Fruit fly (Drosophila melanogaster) whole organism: Measurements from ENCODE around the gene CG13461.

ENCODE experiments used
- CG8478 ChIP-seq: fragments of >200 bp; optimal IDR thresholded peaks from 2 replicates; lab custom pipeline; 2018; ENCODE audit warnings: inconsistent platforms
- Dll ChIP-seq: fragments of >200 bp; optimal IDR thresholded peaks from 2 replicates; lab custom pipeline; 2017
- EcR ChIP-seq, 2 experiments: fragments of >200 bp; optimal IDR thresholded peaks; 2 replicates each; lab custom pipeline; 2017; ENCODE audit warnings: missing biosample characterization in 2 of 2, missing genetic modification characterization in 2 of 2, missing genetic modification reagents in 2 of 2
- pan ChIP-seq: fragments of >200 bp; optimal IDR thresholded peaks from 2 replicates; lab custom pipeline; 2017
- psq ChIP-seq: fragments of >200 bp; optimal IDR thresholded peaks from 2 replicates; lab custom pipeline; 2017
- usp ChIP-seq: fragments of >200 bp; optimal IDR thresholded peaks from 2 replicates; lab custom pipeline; 2017; ENCODE audit warnings: missing biosample characterization, missing genetic modification characterization, mixed read lengths

The CG13461 gene

dm6 chr3L:15051325-15051724, 965 bp downstream of the CG13461 start, which contains the start of gene CG43679:
TSS of gene CG43679 (minus strand) at chr3L:15051425.
- TF ChIP-seq pan (no peak), usp (GFP tag; lab: Kevin White, UChicago) (no peak), CG8478 (lab: Kevin White, UChicago) (no peak), Dll (lab: Kevin White, UChicago) (no peak), psq (lab: Kevin White, UChicago) (no peak), EcR (GFP tag; optimal IDR thresholded peaks at IDR 0.05; lab: Kevin White, UChicago) (no peak)

- TF ChIP-seq Dll (lab: Kevin White, UChicago): no peak
- no peak for TF ChIP-seq EcR (GFP tag; optimal IDR thresholded peaks at IDR 0.05; lab: Kevin White, UChicago)
- no peak for TF ChIP-seq CG8478 (lab: Kevin White, UChicago)
- no peak for TF ChIP-seq pan
- no peak for TF ChIP-seq psq (lab: Kevin White, UChicago)
- TF ChIP-seq usp (GFP tag; lab: Kevin White, UChicago): no peak
Observed at dm6 chr3L:15050706-15051105, 1.6 kb downstream of the CG13461 start, which contains the start of gene CG12310. TSS of gene CG12310 (minus strand) at chr3L:15050806.

dm6 chr3L:15050109-15050508, 2.2 kb downstream of the CG13461 start, which contains the start of gene CG18581:
TSS of gene CG18581 (minus strand) at chr3L:15050209.
- no peak for TF ChIP-seq EcR (GFP tag; optimal IDR thresholded peaks at IDR 0.05; lab: Kevin White, UChicago)
- TF ChIP-seq usp (GFP tag; lab: Kevin White, UChicago): no peak
- no peak for TF ChIP-seq pan
- no peak for TF ChIP-seq CG8478 (lab: Kevin White, UChicago)
- TF ChIP-seq Dll (lab: Kevin White, UChicago): no peak
- TF ChIP-seq psq (lab: Kevin White, UChicago): no peak

dm6 chr3L:15049395-15049794, 2.9 kb downstream of the CG13461 start, which contains the start of gene CG43678:
TSS of gene CG43678 (minus strand) at chr3L:15049495.
- no peak for TF ChIP-seq Dll (lab: Kevin White, UChicago)
- no peak for TF ChIP-seq EcR (GFP tag; optimal IDR thresholded peaks at IDR 0.05; lab: Kevin White, UChicago)
- no peak for TF ChIP-seq psq (lab: Kevin White, UChicago)
- TF ChIP-seq usp (GFP tag; lab: Kevin White, UChicago): no peak
- no peak for TF ChIP-seq CG8478 (lab: Kevin White, UChicago)
- no peak for TF ChIP-seq pan

- TF ChIP-seq pan (no peak), Dll (lab: Kevin White, UChicago) (no peak), usp (GFP tag; lab: Kevin White, UChicago) (no peak), CG8478 (lab: Kevin White, UChicago) (no peak), EcR (GFP tag; optimal IDR thresholded peaks at IDR 0.05; lab: Kevin White, UChicago) (no peak), psq (lab: Kevin White, UChicago) (no peak)
Observed at dm6 chr3L:15048091-15048490, 4.2 kb downstream of the CG13461 start.

dm6 chr3L:15047606-15048005, 4.7 kb downstream of the CG13461 start:
- TF ChIP-seq Dll (lab: Kevin White, UChicago): no peak
- no peak for TF ChIP-seq EcR (GFP tag; optimal IDR thresholded peaks at IDR 0.05; lab: Kevin White, UChicago)
- no peak for TF ChIP-seq pan
- TF ChIP-seq usp (GFP tag; lab: Kevin White, UChicago): no peak
- TF ChIP-seq CG8478 (lab: Kevin White, UChicago): no peak
- TF ChIP-seq psq (lab: Kevin White, UChicago): no peak

dm6 chr3L:15045114-15045513, 7.2 kb downstream of the CG13461 start:
- TF ChIP-seq pan: no peak
- TF ChIP-seq Dll (lab: Kevin White, UChicago): no peak
- no peak for TF ChIP-seq psq (lab: Kevin White, UChicago)
- no peak for TF ChIP-seq usp (GFP tag; lab: Kevin White, UChicago)
- TF ChIP-seq CG8478 (lab: Kevin White, UChicago): no peak
- TF ChIP-seq EcR (GFP tag; optimal IDR thresholded peaks at IDR 0.05; lab: Kevin White, UChicago): no peak

- TF ChIP-seq CG8478 (lab: Kevin White, UChicago) (no peak), usp (GFP tag; lab: Kevin White, UChicago) (no peak), pan (no peak), EcR (GFP tag; optimal IDR thresholded peaks at IDR 0.05; lab: Kevin White, UChicago) (no peak), Dll (lab: Kevin White, UChicago) (no peak), psq (lab: Kevin White, UChicago) (no peak)
Observed at dm6 chr3L:15043874-15044336, 8.4 kb downstream of the CG13461 start, which contains the start of gene ind. TSS of gene ind (minus strand) at chr3L:15043924.

- TF ChIP-seq usp (GFP tag; lab: Kevin White, UChicago) (no peak), Dll (lab: Kevin White, UChicago) (no peak), pan (no peak), psq (lab: Kevin White, UChicago) (no peak), CG8478 (lab: Kevin White, UChicago) (no peak), EcR (GFP tag; optimal IDR thresholded peaks at IDR 0.05; lab: Kevin White, UChicago) (no peak)
Observed at dm6 chr3L:15043465-15043864, 8.8 kb downstream of the CG13461 start.

- TF ChIP-seq usp (GFP tag; lab: Kevin White, UChicago): no peak
- TF ChIP-seq psq (lab: Kevin White, UChicago): no peak
- no peak for TF ChIP-seq Dll (lab: Kevin White, UChicago)
- no peak for TF ChIP-seq CG8478 (lab: Kevin White, UChicago)
- no peak for TF ChIP-seq pan
- TF ChIP-seq EcR (GFP tag; optimal IDR thresholded peaks at IDR 0.05; lab: Kevin White, UChicago): no peak
Observed at dm6 chr3L:15042470-15042869, 9.8 kb downstream of the CG13461 start, which contains the start of gene Rpn12R. TSS of gene Rpn12R (minus strand) at chr3L:15042570.

dm6 chr3L:15040329-15040886, 11.9 kb downstream of the CG13461 start:
- no peak for TF ChIP-seq CG8478 (lab: Kevin White, UChicago)
- TF ChIP-seq psq (lab: Kevin White, UChicago): no peak
- TF ChIP-seq EcR (GFP tag; optimal IDR thresholded peaks at IDR 0.05; lab: Kevin White, UChicago): no peak
- no peak for TF ChIP-seq pan
- no peak for TF ChIP-seq Dll (lab: Kevin White, UChicago)
- no peak for TF ChIP-seq usp (GFP tag; lab: Kevin White, UChicago)
